Fruit fly (Drosophila melanogaster): ENCODE data around the gene Pxn.

Pxn gene

dm6 chr3L:2586804-2587561, 42.9 kb downstream of the Pxn start, which contains the start of gene RpL8:
Gene RpL8 (plus strand): TSS chr3L:2587456.
- no peak for TF ChIP-seq insv (optimal IDR thresholded peaks at IDR 0.05)
- TF ChIP-seq Myc (optimal IDR thresholded peaks at IDR 0.05), result no peak
- no peak for TF ChIP-seq h (optimal IDR thresholded peaks at IDR 0.05)

dm6 chr3L:2585794-2586741, 43.8 kb downstream of the Pxn start, which contains the start of gene msn:
Gene msn (minus strand): TSS chr3L:2586540.
- no peak for TF ChIP-seq Sin3A (optimal IDR thresholded peaks at IDR 0.05)
- TF ChIP-seq ttk (optimal IDR thresholded peaks at IDR 0.05), result no peak
- no peak for TF ChIP-seq psq (optimal IDR thresholded peaks at IDR 0.05)
- no peak for TF ChIP-seq Myc (optimal IDR thresholded peaks at IDR 0.05)
- TF ChIP-seq h (optimal IDR thresholded peaks at IDR 0.05), result no peak
- no peak for TF ChIP-seq insv (optimal IDR thresholded peaks at IDR 0.05)

dm6 chr3L:2584827-2585226, 45.0 kb downstream of the Pxn start:
- TF ChIP-seq insv (optimal IDR thresholded peaks at IDR 0.05) (no peak), Myc (optimal IDR thresholded peaks at IDR 0.05) (no peak), psq (optimal IDR thresholded peaks at IDR 0.05) (no peak), ttk (optimal IDR thresholded peaks at IDR 0.05) (no peak), h (optimal IDR thresholded peaks at IDR 0.05) (no peak), Sin3A (optimal IDR thresholded peaks at IDR 0.05) (no peak)

dm6 chr3L:2584119-2584805, 45.6 kb downstream of the Pxn start:
- no peak for TF ChIP-seq psq (optimal IDR thresholded peaks at IDR 0.05)

dm6 chr3L:2583537-2583870, 46.4 kb downstream of the Pxn start:
- TF ChIP-seq h (optimal IDR thresholded peaks at IDR 0.05), result no peak
- TF ChIP-seq Sin3A (optimal IDR thresholded peaks at IDR 0.05), result no peak
- TF ChIP-seq insv (optimal IDR thresholded peaks at IDR 0.05), result no peak
- no peak for TF ChIP-seq Myc (optimal IDR thresholded peaks at IDR 0.05)
- no peak for TF ChIP-seq ttk (optimal IDR thresholded peaks at IDR 0.05)
- TF ChIP-seq psq (optimal IDR thresholded peaks at IDR 0.05), result no peak

dm6 chr3L:2582753-2583536, 46.9 kb downstream of the Pxn start:
- TF ChIP-seq h (optimal IDR thresholded peaks at IDR 0.05), result no peak
- no peak for TF ChIP-seq ttk (optimal IDR thresholded peaks at IDR 0.05)
- TF ChIP-seq insv (optimal IDR thresholded peaks at IDR 0.05), result no peak
- no peak for TF ChIP-seq Sin3A (optimal IDR thresholded peaks at IDR 0.05)
- TF ChIP-seq psq (optimal IDR thresholded peaks at IDR 0.05), result no peak
- TF ChIP-seq Myc (optimal IDR thresholded peaks at IDR 0.05), result no peak

dm6 chr3L:2582290-2582689, 47.6 kb downstream of the Pxn start:
- TF ChIP-seq h (optimal IDR thresholded peaks at IDR 0.05) (no peak), ttk (optimal IDR thresholded peaks at IDR 0.05) (no peak), Myc (optimal IDR thresholded peaks at IDR 0.05) (no peak), Sin3A (optimal IDR thresholded peaks at IDR 0.05) (no peak), insv (optimal IDR thresholded peaks at IDR 0.05) (no peak), psq (optimal IDR thresholded peaks at IDR 0.05) (no peak)

- TF ChIP-seq psq (optimal IDR thresholded peaks at IDR 0.05), result no peak
- no peak for TF ChIP-seq h (optimal IDR thresholded peaks at IDR 0.05)
- TF ChIP-seq Myc (optimal IDR thresholded peaks at IDR 0.05), result no peak
- no peak for TF ChIP-seq Sin3A (optimal IDR thresholded peaks at IDR 0.05)
- no peak for TF ChIP-seq insv (optimal IDR thresholded peaks at IDR 0.05)
- no peak for TF ChIP-seq ttk (optimal IDR thresholded peaks at IDR 0.05)
Observed at dm6 chr3L:2581857-2582256, 48.0 kb downstream of the Pxn start.

- no peak for TF ChIP-seq insv (optimal IDR thresholded peaks at IDR 0.05)
- no peak for TF ChIP-seq Myc (optimal IDR thresholded peaks at IDR 0.05)
Observed at dm6 chr3L:2581343-2581825, 48.5 kb downstream of the Pxn start.

dm6 chr3L:2579557-2580224, 50.2 kb downstream of the Pxn start:
- TF ChIP-seq ttk (optimal IDR thresholded peaks at IDR 0.05), result no peak
- no peak for TF ChIP-seq Myc (optimal IDR thresholded peaks at IDR 0.05)
- TF ChIP-seq Sin3A (optimal IDR thresholded peaks at IDR 0.05), result no peak
- TF ChIP-seq insv (optimal IDR thresholded peaks at IDR 0.05), result no peak
- no peak for TF ChIP-seq h (optimal IDR thresholded peaks at IDR 0.05)
- no peak for TF ChIP-seq psq (optimal IDR thresholded peaks at IDR 0.05)

- TF ChIP-seq psq (optimal IDR thresholded peaks at IDR 0.05), result no peak
- TF ChIP-seq Sin3A (optimal IDR thresholded peaks at IDR 0.05), result no peak
Observed at dm6 chr3L:2578737-2579136, 51.1 kb downstream of the Pxn start.
